Fruit fly (Drosophila melanogaster) whole organism, embryonic: ENCODE data around the gene fd19B.

Source experiments
- CG11560 ChIP-seq: fragments of 200-800 bp; sonication (Bioruptor generic); IDR thresholded peaks from 3 replicates; pipeline ENCODE4 v1.3.6; 2022; ENCODE audit warnings: missing biosample characterization, missing genetic modification characterization
- CG13123 ChIP-seq: fragments of 200-800 bp; sonication (Bioruptor generic); optimal IDR thresholded peaks from 2 replicates; lab custom pipeline; 2016; ENCODE audit warnings: missing biosample characterization, missing genetic modification characterization
- CG18599 ChIP-seq: fragments of 200-800 bp; sonication (Bioruptor generic); optimal IDR thresholded peaks from 3 replicates; lab custom pipeline; 2017; ENCODE audit warnings: missing biosample characterization, missing genetic modification characterization, mild to moderate bottlenecking, moderate library complexity, missing genetic modification reagents
- CG3163 ChIP-seq: fragments of 200-800 bp; sonication (Bioruptor generic); optimal IDR thresholded peaks from 3 replicates; lab custom pipeline; 2016; ENCODE audit warnings: missing biosample characterization, missing genetic modification characterization
- CG34224 ChIP-seq: fragments of 200-800 bp; sonication (Bioruptor generic); IDR thresholded peaks from 3 replicates; pipeline ENCODE4 v1.3.6; 2022; ENCODE audit warnings: missing biosample characterization, missing genetic modification characterization; ENCODE audit not compliant: partially characterized antibody
- Hr78 ChIP-seq, 2 experiments: fragments of 200-800 bp in 1 of 2; fragments of >200 bp in 1 of 2; sonication (Bioruptor generic) in 1 of 2; optimal IDR thresholded peaks; 2 replicates each; lab custom pipeline; 2017 to 2019; ENCODE audit warnings: missing biosample characterization in 2 of 2, missing genetic modification characterization in 2 of 2, mild to moderate bottlenecking in 1 of 2, moderate library complexity in 1 of 2
- MESR4 ChIP-seq: fragments of 200-800 bp; sonication (Bioruptor generic); optimal IDR thresholded peaks from 2 replicates; lab custom pipeline; 2018; ENCODE audit warnings: missing biosample characterization, mild to moderate bottlenecking, missing genetic modification characterization, moderate library complexity
- abd-A ChIP-seq: fragments of 200-800 bp; sonication (Bioruptor generic); optimal IDR thresholded peaks from 3 replicates; lab custom pipeline; 2019; ENCODE audit warnings: missing biosample characterization, mild to moderate bottlenecking, missing genetic modification characterization, moderate library complexity
- ap ChIP-seq: fragments of 200-800 bp; sonication (Bioruptor generic); IDR thresholded peaks from 2 replicates; pipeline ENCODE4 v1.3.6; 2022; ENCODE audit warnings: missing biosample characterization, missing genetic modification characterization
- gcm2 ChIP-seq: fragments of 200-800 bp; sonication (Bioruptor generic); optimal IDR thresholded peaks from 2 replicates; lab custom pipeline; 2016; ENCODE audit warnings: missing biosample characterization, missing genetic modification characterization
- lov ChIP-seq, 2 experiments: fragments of 200-800 bp in 1 of 2; fragments of >200 bp in 1 of 2; sonication (Bioruptor generic) in 1 of 2; IDR thresholded peaks in 1 of 2; optimal IDR thresholded peaks in 1 of 2; 2 replicates in 1 of 2; 3 replicates in 1 of 2; pipeline versions ENCODE4 v1.3.6 to Lab custom; 2017 to 2022; ENCODE audit warnings: missing biosample characterization in 1 of 2, missing genetic modification characterization in 1 of 2
- slou ChIP-seq: fragments of 200-800 bp; sonication (Bioruptor generic); optimal IDR thresholded peaks from 3 replicates; lab custom pipeline; 2016; ENCODE audit warnings: missing biosample characterization, missing genetic modification characterization
- sna ChIP-seq: fragments of 200-800 bp; sonication (Bioruptor generic); IDR thresholded peaks from 2 replicates; pipeline ENCODE4 v1.3.6; 2022; ENCODE audit warnings: missing biosample characterization, missing genetic modification characterization; ENCODE audit not compliant: partially characterized antibody
- ttk ChIP-seq: fragments of 200-800 bp; sonication (Bioruptor generic); IDR thresholded peaks from 2 replicates; pipeline ENCODE4 v2.1.2; 2022; ENCODE audit warnings: missing biosample characterization, missing genetic modification characterization
- tup ChIP-seq: fragments of 200-800 bp; sonication (Bioruptor generic); optimal IDR thresholded peaks from 2 replicates; lab custom pipeline; 2016; ENCODE audit warnings: missing biosample characterization, mild to moderate bottlenecking, missing genetic modification characterization, moderate library complexity

The fd19B gene

dm6 chrX:20062576-20062975, 29.6 kb downstream of the fd19B start, which contains the start of gene Dop2R (continued):
- TF ChIP-seq tup (GFP tag; lab: Kevin White, UChicago) (no peak), CG18599 (GFP tag; lab: Kevin White, UChicago) (no peak), CG3163 (GFP tag; lab: Kevin White, UChicago) (peak; percentile 56), MESR4 (GFP tag; lab: Kevin White, UChicago) (no peak), sna (GFP tag; lab: Robert Waterston, UW) (no peak), lov (optimal IDR thresholded peaks at IDR 0.05; lab: Kevin White, UChicago) (no peak), lov (GFP tag; IDR thresholded peaks at IDR 0.05; lab: Robert Waterston, UW) (no peak), CG34224 (GFP tag; lab: Robert Waterston, UW) (no peak), abd-A (tag; lab: Kevin White, UChicago) (peak; percentile 18), gcm2 (GFP tag; lab: Kevin White, UChicago) (no peak), ap (GFP tag; lab: Robert Waterston, UW) (no peak), CG13123 (GFP tag; lab: Kevin White, UChicago) (no peak), slou (no peak)

DNA sequence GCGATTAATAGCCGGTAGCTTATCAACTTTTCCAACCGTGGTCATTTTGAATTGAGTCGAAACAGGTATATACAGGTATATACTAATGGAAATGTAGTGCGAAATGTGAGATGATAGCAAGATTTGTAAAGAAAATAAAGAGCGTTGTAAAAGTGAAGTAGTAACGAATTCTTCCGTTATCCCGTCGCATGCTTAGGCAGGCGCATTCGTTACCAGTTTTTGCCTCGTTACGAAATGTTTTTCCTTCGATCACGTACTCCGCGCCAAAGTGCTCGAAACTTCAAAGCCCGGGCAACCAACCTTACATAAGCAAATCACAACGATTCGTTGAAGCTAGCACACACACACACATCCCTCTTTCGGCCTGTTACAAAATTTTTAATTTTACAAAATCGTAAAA, 41.2 kb downstream of the fd19B start, which contains the start of gene CG9570:
TSS of gene CG9570 (plus strand) at position 301 of the 400 bp plus-strand sequence.
- no peak for TF ChIP-seq ttk (GFP tag; lab: Robert Waterston, UW)
- no peak for TF ChIP-seq CG11560 (tag; lab: Robert Waterston, UW)
- TF ChIP-seq Hr78 (GFP tag; optimal IDR thresholded peaks at IDR 0.05; lab: Kevin White, UChicago) = no peak
- TF ChIP-seq, all 482 proteins: peak for 0
